Worm (Caenorhabditis elegans) whole organism, L4 larva: ENCODE data around the gene gei-18.
A peak's percentile ranks its signal among the peaks of the same experiment; 100 is the strongest.

ENCODE experiments used
- aly-2 ChIP-seq: sonication (generic microtip); optimal IDR thresholded peaks from 2 replicates; lab custom pipeline; 2018; ENCODE audit warnings: missing biosample characterization, missing genetic modification characterization
- ceh-82 ChIP-seq: sonication (generic microtip); optimal IDR thresholded peaks from 2 replicates; lab custom pipeline; 2017; ENCODE audit warnings: missing biosample characterization, missing genetic modification characterization
- egl-43 ChIP-seq: fragments of 200-800 bp; sonication (Bioruptor generic); IDR thresholded peaks from 2 replicates; pipeline ENCODE4 v1.3.6; 2022; ENCODE audit warnings: missing genetic modification reagents, missing genetic modification characterization, missing compliant biosample characterization
- lin-13 ChIP-seq: fragments of 150-350 bp; optimal IDR thresholded peaks from 2 replicates; lab custom pipeline; 2014; ENCODE audit warnings: missing biosample characterization, missing genetic modification reagents, missing genetic modification characterization
- lir-3 ChIP-seq: sonication (generic microtip); optimal IDR thresholded peaks from 2 replicates; lab custom pipeline; 2016; ENCODE audit warnings: mild to moderate bottlenecking, missing genetic modification characterization, missing compliant biosample characterization
- nhr-77 ChIP-seq: fragments of 150-350 bp; optimal IDR thresholded peaks from 2 replicates; lab custom pipeline; 2014; ENCODE audit warnings: missing biosample characterization, missing genetic modification characterization
- rbr-2 ChIP-seq: sonication (generic microtip); optimal IDR thresholded peaks from 2 replicates; lab custom pipeline; 2016; ENCODE audit warnings: missing genotype, missing genetic modification characterization, missing compliant biosample characterization
- snpc-1.2 ChIP-seq: fragments of 200-800 bp; sonication (Bioruptor generic); IDR thresholded peaks from 2 replicates; pipeline ENCODE4 v1.3.6; 2022; ENCODE audit warnings: missing genetic modification reagents, missing genetic modification characterization, missing compliant biosample characterization
- zag-1 ChIP-seq: fragments of 150-350 bp; optimal IDR thresholded peaks from 2 replicates; lab custom pipeline; 2014; ENCODE audit warnings: missing biosample characterization, missing genetic modification characterization
- zfp-3 ChIP-seq: fragments of 200-800 bp; sonication (Bioruptor generic); conservative IDR thresholded peaks from 2 replicates; pipeline ENCODE4 v1.3.6; 2022; ENCODE audit warnings: missing genetic modification reagents, missing genetic modification characterization, missing compliant biosample characterization

DNA sequence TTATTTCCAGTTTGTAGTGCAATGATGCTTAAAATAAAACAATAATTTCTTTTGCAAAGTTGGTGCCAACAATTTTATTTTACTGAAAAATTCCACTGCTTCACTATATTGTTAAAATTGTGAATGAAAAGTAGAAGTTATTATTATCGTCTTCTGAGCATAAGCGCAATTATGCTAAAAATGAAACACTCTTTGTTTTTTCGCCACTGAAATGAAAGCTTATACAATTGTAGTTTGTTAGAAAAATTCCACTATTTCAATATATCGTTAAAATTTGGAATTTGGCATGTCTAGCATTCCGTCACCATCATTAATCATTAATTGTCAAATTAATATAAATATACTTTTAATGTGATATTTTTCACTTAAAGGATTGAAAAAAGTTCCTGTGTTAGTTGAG, 28.4 kb downstream of the gei-18 start:
- no peak for TF ChIP-seq egl-43 (GFP tag; lab: Robert Waterston, UW)
- no peak for TF ChIP-seq rbr-2 (tag; lab: Kevin White, UChicago)
- TF ChIP-seq zfp-3 (GFP tag; lab: Robert Waterston, UW): no peak
- peak; percentile 60; the same call in 1 of the 2 replicates for TF ChIP-seq snpc-1.2 (GFP tag; lab: Robert Waterston, UW)
- no peak for TF ChIP-seq lir-3
- no peak for TF ChIP-seq nhr-77 (tag; lab: Kevin White, UChicago)
- no peak for TF ChIP-seq ceh-82 (tag; lab: Kevin White, UChicago)
- no peak for TF ChIP-seq lin-13 (GFP tag; lab: Kevin White, UChicago)
- TF ChIP-seq zag-1: no peak
- no peak for TF ChIP-seq aly-2 (tag; lab: Kevin White, UChicago)
